Worm (Caenorhabditis elegans) whole organism, mixed stage, embryonic: ENCODE results near the gene F16G10.11.

Experiments
- blmp-1 ChIP-seq: fragments of 150-350 bp; optimal IDR thresholded peaks from 2 replicates; lab custom pipeline; 2014; ENCODE audit warnings: missing biosample characterization, missing genetic modification characterization
- ceh-39 ChIP-seq: fragments of 150-350 bp; optimal IDR thresholded peaks from 2 replicates; lab custom pipeline; 2014; ENCODE audit warnings: missing biosample characterization, missing genetic modification characterization
- ces-1 ChIP-seq: fragments of 150-350 bp; optimal IDR thresholded peaks from 2 replicates; lab custom pipeline; 2014; ENCODE audit warnings: missing biosample characterization, missing genetic modification reagents, missing genetic modification characterization
- elt-1 ChIP-seq: sonication (generic microtip); optimal IDR thresholded peaks from 2 replicates; lab custom pipeline; 2017; ENCODE audit warnings: missing genetic modification characterization, mild to moderate bottlenecking, missing compliant biosample characterization, antibody characterized with exemption, moderate library complexity, borderline replicate concordance; ENCODE audit not compliant: insufficient read depth
- lin-13 ChIP-seq: fragments of 150-350 bp; optimal IDR thresholded peaks from 2 replicates; lab custom pipeline; 2014; ENCODE audit warnings: missing biosample characterization, missing genetic modification characterization
- lsy-2 ChIP-seq: fragments of 150-350 bp; optimal IDR thresholded peaks from 2 replicates; lab custom pipeline; 2014; ENCODE audit warnings: missing biosample characterization, missing genetic modification characterization
- nhr-237 ChIP-seq: fragments of 150-350 bp; optimal IDR thresholded peaks from 2 replicates; lab custom pipeline; 2014; ENCODE audit warnings: missing biosample characterization, missing genetic modification characterization
- nhr-28 ChIP-seq: fragments of 150-350 bp; optimal IDR thresholded peaks from 2 replicates; lab custom pipeline; 2014; ENCODE audit warnings: missing biosample characterization, missing genetic modification characterization
- pha-4 ChIP-seq: fragments of 150-350 bp; optimal IDR thresholded peaks from 2 replicates; lab custom pipeline; 2018; ENCODE audit warnings: missing biosample characterization, missing genetic modification reagents, missing genetic modification characterization
- sem-2 ChIP-seq: fragments of 200-800 bp; sonication (Bioruptor generic); optimal IDR thresholded peaks from 2 replicates; lab custom pipeline; 2018; ENCODE audit warnings: mild to moderate bottlenecking, missing genetic modification characterization, missing compliant biosample characterization
- snpc-4 ChIP-seq: fragments of 150-350 bp; optimal IDR thresholded peaks from 2 replicates; lab custom pipeline; 2014; ENCODE audit warnings: missing biosample characterization, missing genetic modification characterization
- unc-120 ChIP-seq: sonication (generic microtip); optimal IDR thresholded peaks from 2 replicates; lab custom pipeline; 2017; ENCODE audit warnings: missing genetic modification characterization, missing compliant biosample characterization; ENCODE audit not compliant: poor library complexity, severe bottlenecking

DNA sequence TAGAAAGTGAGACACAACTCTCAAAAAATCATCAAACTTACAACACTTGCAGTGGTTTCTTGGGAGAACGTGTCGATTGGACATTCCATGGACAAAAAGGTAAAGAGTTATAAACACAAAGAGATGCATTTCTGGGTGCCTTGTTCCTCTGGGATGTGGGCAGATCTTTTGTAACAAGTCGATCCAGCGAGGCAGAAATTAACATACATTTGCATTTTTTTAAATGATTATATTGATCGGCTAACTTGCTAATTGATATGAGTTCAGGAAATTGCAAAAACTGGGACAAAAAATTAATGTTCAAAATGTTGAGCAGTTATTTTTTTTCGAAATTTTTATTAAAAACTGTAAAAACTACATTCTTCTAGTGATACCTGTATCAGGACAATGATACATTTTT, 16.0 kb downstream of the F16G10.11 start, which contains the start of gene F16G10.6:
- TF ChIP-seq lsy-2 (no peak), blmp-1 (tag; lab: Kevin White, UChicago) (no peak), sem-2 (GFP tag; lab: Kevin White, UChicago) (no peak), lin-13 (tag; lab: Kevin White, UChicago) (no peak), pha-4 (tag; lab: Kevin White, UChicago) (no peak), snpc-4 (no peak), ces-1 (GFP tag; lab: Kevin White, UChicago) (no peak), nhr-28 (no peak), unc-120 (no peak), elt-1 (tag; lab: Kevin White, UChicago) (no peak), ceh-39 (tag; lab: Kevin White, UChicago) (no peak), nhr-237 (tag; lab: Kevin White, UChicago) (no peak)
